Worm (Caenorhabditis elegans) whole organism, L1 larva: ENCODE data around the gene txt-17.

Source experiments
- C04F5.9 ChIP-seq: sonication (generic microtip); optimal IDR thresholded peaks from 2 replicates; lab custom pipeline; 2016; ENCODE audit warnings: missing genetic modification characterization, missing compliant biosample characterization
- Y116A8C.19 ChIP-seq: sonication (generic microtip); optimal IDR thresholded peaks from 2 replicates; lab custom pipeline; 2016; ENCODE audit warnings: missing compliant biosample characterization, missing genetic modification characterization, borderline replicate concordance
- ama-1 ChIP-seq: fragments of 150-350 bp; optimal IDR thresholded peaks from 2 replicates; lab custom pipeline; 2014
- egl-27 ChIP-seq, 2 experiments: fragments of 150-350 bp in 1 of 2; sonication (generic microtip); optimal IDR thresholded peaks; 3 replicates each; lab custom pipeline; 2017 to 2018; ENCODE audit warnings: missing biosample characterization in 2 of 2, missing genetic modification characterization in 2 of 2, missing genetic modification reagents in 2 of 2
- fos-1 ChIP-seq: fragments of 150-350 bp; optimal IDR thresholded peaks from 2 replicates; lab custom pipeline; 2014; ENCODE audit warnings: missing biosample characterization, missing genetic modification characterization
- lir-3 ChIP-seq: sonication (generic microtip); optimal IDR thresholded peaks from 2 replicates; lab custom pipeline; 2016; ENCODE audit warnings: mild to moderate bottlenecking, missing genetic modification characterization, moderate library complexity, missing compliant biosample characterization; ENCODE audit not compliant: poor library complexity
- nhr-28 ChIP-seq: fragments of 150-350 bp; optimal IDR thresholded peaks from 2 replicates; lab custom pipeline; 2014; ENCODE audit warnings: missing biosample characterization, missing genetic modification characterization

DNA sequence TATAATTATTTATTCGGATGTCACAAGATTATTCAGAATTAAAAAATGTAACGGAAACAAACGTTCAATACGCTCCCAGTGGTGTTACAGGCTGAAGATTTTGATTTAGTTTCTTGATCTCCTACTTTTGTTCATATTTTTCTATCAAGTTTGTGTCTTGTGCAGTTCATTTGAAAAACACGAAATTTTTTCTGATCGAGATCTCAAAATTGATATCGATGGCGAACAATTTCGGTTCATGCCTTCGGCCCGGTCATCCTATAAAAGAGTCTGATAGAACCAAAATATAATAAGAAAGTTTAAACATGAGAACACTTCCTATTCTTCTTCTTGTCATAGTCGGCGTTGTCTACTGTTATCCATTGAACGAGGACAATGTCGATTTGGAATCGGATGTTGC, 45.7 kb downstream of the txt-17 start, which contains the start of gene drd-10:
- no peak for TF ChIP-seq lir-3 (tag; lab: Kevin White, UChicago)
- TF ChIP-seq fos-1 (tag; lab: Kevin White, UChicago): no peak
- no peak for TF ChIP-seq ama-1 (lab: Kevin White, UChicago)
- TF ChIP-seq egl-27 (tag; optimal IDR thresholded peaks at IDR 0.05; lab: Kevin White, UChicago): no peak
- no peak for TF ChIP-seq Y116A8C.19 (tag; lab: Kevin White, UChicago)
- TF ChIP-seq C04F5.9 (tag; lab: Kevin White, UChicago): no peak
- no peak for TF ChIP-seq nhr-28 (tag; lab: Kevin White, UChicago)
